Fruit fly (Drosophila melanogaster): ENCODE data around the gene CG33985.

The CG33985 gene

dm6 chr3L:15508233-15508632 lies 18.4 kb downstream of the CG33985 start, which contains the start of gene CG7841 (continued):
- TF ChIP-seq CG13894 (tag; optimal IDR thresholded peaks at IDR 0.05), result peak; percentile 98
- TF ChIP-seq CG1603 (tag; optimal IDR thresholded peaks at IDR 0.05), result peak; percentile 97
- TF ChIP-seq cas (GFP tag; IDR thresholded peaks at IDR 0.05), result peak; percentile 92; the same call in 1 of the 2 replicates
- no peak; the same call in 1 of the 2 replicates for TF ChIP-seq CG6272 (GFP tag; IDR thresholded peaks at IDR 0.05)
- TF ChIP-seq CG31388 (GFP tag; optimal IDR thresholded peaks at IDR 0.05), result peak; percentile 89
- peak; percentile 53 for TF ChIP-seq pzg (GFP tag; optimal IDR thresholded peaks at IDR 0.05)
- peak; percentile 97 for TF ChIP-seq Bteb2 (GFP tag; optimal IDR thresholded peaks at IDR 0.05)
- TF ChIP-seq pita (GFP tag; optimal IDR thresholded peaks at IDR 0.05), result no peak
- peak; percentile 97 for TF ChIP-seq ERR (GFP tag; optimal IDR thresholded peaks at IDR 0.05)
- peak; percentile 99 for TF ChIP-seq Fer1 (GFP tag; optimal IDR thresholded peaks at IDR 0.05)
- peak; percentile 96 for TF ChIP-seq fd3F (GFP tag; optimal IDR thresholded peaks at IDR 0.05)
- peak; percentile 98 for TF ChIP-seq CoRest (tag; optimal IDR thresholded peaks at IDR 0.05)
- TF ChIP-seq esg (GFP tag; conservative IDR thresholded peaks at IDR 0.05), result peak; percentile 94
- peak; percentile 95 for TF ChIP-seq CG3407 (GFP tag; optimal IDR thresholded peaks at IDR 0.05)
- TF ChIP-seq wek (GFP tag; optimal IDR thresholded peaks at IDR 0.05), result peak; percentile 95
- peak; percentile 88 for TF ChIP-seq wor (GFP tag; IDR thresholded peaks at IDR 0.05)
- peak; percentile 99 for TF ChIP-seq gro (GFP tag; optimal IDR thresholded peaks at IDR 0.05)
- TF ChIP-seq gcm (GFP tag; optimal IDR thresholded peaks at IDR 0.05), result peak; percentile 99
- TF ChIP-seq Gsc (GFP tag; IDR thresholded peaks at IDR 0.05), result no peak
- peak; percentile 89 for TF ChIP-seq slou (GFP tag; optimal IDR thresholded peaks at IDR 0.05)
- peak; percentile 85 for TF ChIP-seq CG17186 (GFP tag; optimal IDR thresholded peaks at IDR 0.05)
- TF ChIP-seq Eip74EF (GFP tag; optimal IDR thresholded peaks at IDR 0.05), result peak in 1 of 2 experiments; percentile 98
- peak; percentile 92 for TF ChIP-seq Nf-YA (GFP tag; IDR thresholded peaks at IDR 0.05)
- TF ChIP-seq CG13287 (GFP tag; IDR thresholded peaks at IDR 0.05; ENCODE audit: partially characterized antibody), result peak; percentile 42; the same call in 1 of the 2 replicates
- peak; percentile 95 for TF ChIP-seq rib (GFP tag; IDR thresholded peaks at IDR 0.05)
- peak; percentile 98 for TF ChIP-seq CG31441 (GFP tag; IDR thresholded peaks at IDR 0.05)
- TF ChIP-seq Med (GFP tag), result peak; percentile 100
- TF ChIP-seq row (GFP tag; IDR thresholded peaks at IDR 0.05), result peak; percentile 99
- TF ChIP-seq D (optimal IDR thresholded peaks at IDR 0.05), result no peak
- peak; percentile 97 for TF ChIP-seq D (GFP tag; optimal IDR thresholded peaks at IDR 0.05)
- TF ChIP-seq CG11695 (GFP tag; IDR thresholded peaks at IDR 0.05), result peak; percentile 98
- TF ChIP-seq Jarid2 (GFP tag; optimal IDR thresholded peaks at IDR 0.05), result peak; percentile 88
- peak; percentile 96 for TF ChIP-seq CG6689 (GFP tag; IDR thresholded peaks at IDR 0.05)
- TF ChIP-seq CG10543 (GFP tag; optimal IDR thresholded peaks at IDR 0.05), result peak; percentile 99
- TF ChIP-seq CG11456 (GFP tag; IDR thresholded peaks at IDR 0.05), result no peak
- TF ChIP-seq ase (GFP tag; IDR thresholded peaks at IDR 0.05), result no peak; the same call in 2 of the 3 replicates
- peak in 1 of 2 experiments; percentile 5 for TF ChIP-seq tll (GFP tag; optimal IDR thresholded peaks at IDR 0.05)
- TF ChIP-seq Asciz (GFP tag; optimal IDR thresholded peaks at IDR 0.05), result peak; percentile 97
- TF ChIP-seq CG10959 (GFP tag; IDR thresholded peaks at IDR 0.05), result peak; percentile 94; the same call in 1 of the 2 replicates
- TF ChIP-seq CG6683 (GFP tag; optimal IDR thresholded peaks at IDR 0.05), result peak; percentile 97
- peak; percentile 99 for TF ChIP-seq ci (GFP tag; IDR thresholded peaks at IDR 0.05)
- peak; percentile 96 for TF ChIP-seq vfl (GFP tag; optimal IDR thresholded peaks at IDR 0.05)
- TF ChIP-seq pb (GFP tag; optimal IDR thresholded peaks at IDR 0.05), result peak; percentile 95
- no peak for TF ChIP-seq Poxn (GFP tag; IDR thresholded peaks at IDR 0.05)
- peak; percentile 91 for TF ChIP-seq CG10274 (GFP tag; optimal IDR thresholded peaks at IDR 0.05)
- TF ChIP-seq NK7.1 (GFP tag; optimal IDR thresholded peaks at IDR 0.05), result peak; percentile 97
- no peak for TF ChIP-seq fru (optimal IDR thresholded peaks at IDR 0.05)
- TF ChIP-seq bsh (GFP tag; optimal IDR thresholded peaks at IDR 0.05), result peak; percentile 96 to 99
- peak; percentile 97 for TF ChIP-seq Dip3 (GFP tag; optimal IDR thresholded peaks at IDR 0.05)
- TF ChIP-seq exex (tag; optimal IDR thresholded peaks at IDR 0.05), result peak; percentile 94
- TF ChIP-seq CG4404 (GFP tag; IDR thresholded peaks at IDR 0.05), result no peak

Measured in whole organism, embryonic.